Fruit fly (Drosophila melanogaster): ENCODE results near the gene CG6495.

Gene CG6495

dm6 chr2L:10751879-10752620 is 8.9 kb upstream of the CG6495 start (continued):
- TF ChIP-seq CG7928 (GFP tag; optimal IDR thresholded peaks at IDR 0.05): peak; percentile 41
- TF ChIP-seq CG7745 (tag; optimal IDR thresholded peaks at IDR 0.05): peak; percentile 93
- TF ChIP-seq Adf1 (GFP tag; IDR thresholded peaks at IDR 0.05): no peak
- peak; percentile 88 for TF ChIP-seq CG14965 (GFP tag; optimal IDR thresholded peaks at IDR 0.05; ENCODE audit: borderline replicate concordance)
- TF ChIP-seq MBD-R2 (GFP tag; IDR thresholded peaks at IDR 0.05): peak; percentile 23; the same call in 1 of the 2 replicates
- TF ChIP-seq CG2712 (tag; optimal IDR thresholded peaks at IDR 0.05): peak; percentile 83
- TF ChIP-seq CG12391 (tag; optimal IDR thresholded peaks at IDR 0.05): peak; percentile 70
- TF ChIP-seq Elba2 (GFP tag; optimal IDR thresholded peaks at IDR 0.05): no peak
- peak; percentile 86 for TF ChIP-seq CG10462 (GFP tag; optimal IDR thresholded peaks at IDR 0.05)
- TF ChIP-seq Hsf (GFP tag; optimal IDR thresholded peaks at IDR 0.05): peak; percentile 78
- TF ChIP-seq CG8765 (GFP tag; IDR thresholded peaks at IDR 0.05): no peak
- peak; percentile 69 for TF ChIP-seq CG6654 (GFP tag; optimal IDR thresholded peaks at IDR 0.05)
- TF ChIP-seq CG10209 (GFP tag; optimal IDR thresholded peaks at IDR 0.05): peak; percentile 95
- TF ChIP-seq ara (GFP tag; IDR thresholded peaks at IDR 0.05): peak; percentile 94
- TF ChIP-seq tap (tag; optimal IDR thresholded peaks at IDR 0.05): peak; percentile 62
- peak; percentile 95 for TF ChIP-seq ac (GFP tag; optimal IDR thresholded peaks at IDR 0.05)
- peak; percentile 72 for TF ChIP-seq CG10431 (GFP tag; optimal IDR thresholded peaks at IDR 0.05)
- TF ChIP-seq trem (tag; optimal IDR thresholded peaks at IDR 0.05): peak; percentile 62
- TF ChIP-seq nerfin-2 (GFP tag; IDR thresholded peaks at IDR 0.05; ENCODE audit: partially characterized antibody): no peak
- peak; percentile 60 for TF ChIP-seq exex (tag; optimal IDR thresholded peaks at IDR 0.05)
- TF ChIP-seq CG15479 (GFP tag; optimal IDR thresholded peaks at IDR 0.05): peak; percentile 37
- TF ChIP-seq pnt (GFP tag; optimal IDR thresholded peaks at IDR 0.05): peak; percentile 84
- TF ChIP-seq peb (GFP tag; IDR thresholded peaks at IDR 0.05): peak; percentile 77
- peak; percentile 51 for TF ChIP-seq CG9797 (GFP tag; optimal IDR thresholded peaks at IDR 0.05)
- peak; percentile 96 for TF ChIP-seq Med (GFP tag)
- TF ChIP-seq Jarid2 (GFP tag; optimal IDR thresholded peaks at IDR 0.05): peak; percentile 76
- TF ChIP-seq CG14710 (tag; optimal IDR thresholded peaks at IDR 0.05): peak; percentile 95
- peak; percentile 91 for TF ChIP-seq lab (GFP tag; optimal IDR thresholded peaks at IDR 0.05)
- TF ChIP-seq CG9932 (GFP tag; IDR thresholded peaks at IDR 0.05): no peak
- TF ChIP-seq CG16815 (GFP tag; optimal IDR thresholded peaks at IDR 0.05): peak; percentile 74
- TF ChIP-seq ro (GFP tag; IDR thresholded peaks at IDR 0.05): peak; percentile 76; the same call in 1 of the 2 replicates
- no peak for TF ChIP-seq CG16813 (GFP tag; IDR thresholded peaks at IDR 0.05; ENCODE audit: partially characterized antibody)
- peak; percentile 90 for TF ChIP-seq repo (GFP tag; optimal IDR thresholded peaks at IDR 0.05)
- peak; percentile 56 for TF ChIP-seq CG6765 (GFP tag; optimal IDR thresholded peaks at IDR 0.05)
- TF ChIP-seq aop (GFP tag; IDR thresholded peaks at IDR 0.05): 0 out of 2 replicates have a peak, but pooled peaks have one; percentile 40
- peak; percentile 84 for TF ChIP-seq Dad (GFP tag; optimal IDR thresholded peaks at IDR 0.05)
- TF ChIP-seq CG2202 (tag; optimal IDR thresholded peaks at IDR 0.05): peak; percentile 97
- peak; percentile 93 for TF ChIP-seq CG1529 (GFP tag; optimal IDR thresholded peaks at IDR 0.05)
- peak; percentile 86 for TF ChIP-seq CG3065 (GFP tag; optimal IDR thresholded peaks at IDR 0.05)
- peak; percentile 64 for TF ChIP-seq sd (tag; optimal IDR thresholded peaks at IDR 0.05)
- TF ChIP-seq onecut (GFP tag; IDR thresholded peaks at IDR 0.05): peak; percentile 97
- TF ChIP-seq CG11247 (GFP tag; IDR thresholded peaks at IDR 0.05): peak; percentile 83
- TF ChIP-seq CG6813 (GFP tag; optimal IDR thresholded peaks at IDR 0.05): peak; percentile 96
- TF ChIP-seq maf-S (GFP tag; optimal IDR thresholded peaks at IDR 0.05): peak; percentile 76
- no peak for TF ChIP-seq CG6272 (GFP tag; IDR thresholded peaks at IDR 0.05)
- peak; percentile 65 for TF ChIP-seq Hr3 (GFP tag; optimal IDR thresholded peaks at IDR 0.05)
- peak; percentile 83 for TF ChIP-seq CG4328 (GFP tag; optimal IDR thresholded peaks at IDR 0.05)
- peak; percentile 81 for TF ChIP-seq H15 (GFP tag; IDR thresholded peaks at IDR 0.05)
- TF ChIP-seq CG8388 (GFP tag; optimal IDR thresholded peaks at IDR 0.05): peak; percentile 57
